Fruit fly (Drosophila melanogaster): ENCODE measurements around the gene Rab7.
A peak's percentile ranks its signal among the peaks of the same experiment; 100 is the strongest.

dm6 chr3R:23964913-23965718, 27.7 kb upstream of the Rab7 start:
- no peak for TF ChIP-seq Eip93F (GFP tag; optimal IDR thresholded peaks at IDR 0.05)
- no peak for TF ChIP-seq Sox14 (GFP tag; optimal IDR thresholded peaks at IDR 0.05)
- TF ChIP-seq Gug (GFP tag; IDR thresholded peaks at IDR 0.05), result no peak
- TF ChIP-seq net (GFP tag; optimal IDR thresholded peaks at IDR 0.05), result no peak
- TF ChIP-seq Eip78C (GFP tag), result peak; percentile 12
